Fruit fly (Drosophila melanogaster) S2 (cell line): ENCODE measurements around the gene Kul.

Experiments
- CG8478 ChIP-seq: fragments of >200 bp; optimal IDR thresholded peaks from 2 replicates; lab custom pipeline; 2018
- CTCF ChIP-seq, 2 experiments: fragments of >200 bp; optimal IDR thresholded peaks; 2 replicates each; lab custom pipeline; 2018

- TF ChIP-seq CTCF (optimal IDR thresholded peaks at IDR 0.05; lab: Kevin White, UChicago) (no peak), CG8478 (no peak)
These were observed 29.6 kb downstream of the Kul start for dm6 chr3R:29755248-29755647.
